Fruit fly (Drosophila melanogaster) Kc167 (cell line): ENCODE measurements around the gene hd.

Experiments
- Myc ChIP-seq: fragments of >200 bp; optimal IDR thresholded peaks from 2 replicates; lab custom pipeline; 2017; ENCODE audit warnings: missing external identifiers
- insv ChIP-seq: fragments of >200 bp; optimal IDR thresholded peaks from 3 replicates; lab custom pipeline; 2018; ENCODE audit warnings: missing external identifiers
- psq ChIP-seq: fragments of >200 bp; optimal IDR thresholded peaks from 2 replicates; lab custom pipeline; 2017; ENCODE audit warnings: missing external identifiers

dm6 chr3R:5361681-5362319 lies 13.0 kb downstream of the hd start:
- TF ChIP-seq psq (lab: Kevin White, UChicago) (no peak), Myc (lab: Kevin White, UChicago) (no peak), insv (lab: Kevin White, UChicago) (no peak)
